Worm (Caenorhabditis elegans) whole organism, L1 larva: Measurements from ENCODE around the gene faah-2.
A peak's percentile ranks its signal among the peaks of the same experiment; 100 is the strongest.

Experiments used
- C04F5.9 ChIP-seq: sonication (generic microtip); optimal IDR thresholded peaks from 2 replicates; lab custom pipeline; 2016; ENCODE audit warnings: missing genetic modification characterization, missing compliant biosample characterization
- C34B4.2 ChIP-seq: sonication (generic microtip); optimal IDR thresholded peaks from 2 replicates; lab custom pipeline; 2017; ENCODE audit warnings: mild to moderate bottlenecking, missing genetic modification characterization, missing compliant biosample characterization
- alr-1 ChIP-seq: fragments of 200-800 bp; sonication (Bioruptor generic); optimal IDR thresholded peaks from 2 replicates; lab custom pipeline; 2018; ENCODE audit warnings: borderline replicate concordance, mild to moderate bottlenecking, missing genetic modification characterization, missing compliant biosample characterization
- aly-2 ChIP-seq: fragments of 150-350 bp; optimal IDR thresholded peaks from 2 replicates; lab custom pipeline; 2014; ENCODE audit warnings: missing biosample characterization, missing genetic modification characterization
- ama-1 ChIP-seq: fragments of 150-350 bp; optimal IDR thresholded peaks from 2 replicates; lab custom pipeline; 2014
- blmp-1 ChIP-seq: fragments of 150-350 bp; optimal IDR thresholded peaks from 2 replicates; lab custom pipeline; 2014; ENCODE audit warnings: missing biosample characterization, missing genetic modification characterization
- ceh-63 ChIP-seq: fragments of 200-800 bp; sonication (Bioruptor generic); optimal IDR thresholded peaks from 2 replicates; lab custom pipeline; 2018; ENCODE audit warnings: mild to moderate bottlenecking, missing genetic modification characterization, missing compliant biosample characterization
- ceh-8 ChIP-seq: fragments of 200-800 bp; sonication (Bioruptor generic); optimal IDR thresholded peaks from 2 replicates; lab custom pipeline; 2018; ENCODE audit warnings: mild to moderate bottlenecking, missing genetic modification characterization, moderate library complexity, missing compliant biosample characterization
- ceh-82 ChIP-seq, 3 experiments: fragments of 150-350 bp in 1 of 3; sonication (generic microtip) in 2 of 3; optimal IDR thresholded peaks; 2 replicates each; lab custom pipeline; 2014 to 2017; ENCODE audit warnings: missing biosample characterization in 3 of 3, missing genetic modification characterization in 3 of 3
- ceh-90 ChIP-seq: sonication (generic microtip); optimal IDR thresholded peaks from 2 replicates; lab custom pipeline; 2016; ENCODE audit warnings: missing genetic modification characterization, missing compliant biosample characterization
- ets-5 ChIP-seq: fragments of 200-800 bp; sonication (Bioruptor generic); IDR thresholded peaks from 2 replicates; pipeline ENCODE4 v1.3.6; 2022; ENCODE audit warnings: missing genetic modification characterization, missing compliant biosample characterization
- fkh-10 ChIP-seq: sonication (generic microtip); optimal IDR thresholded peaks from 2 replicates; lab custom pipeline; 2017; ENCODE audit warnings: missing biosample characterization, missing genetic modification reagents, missing genetic modification characterization
- fkh-4 ChIP-seq: sonication (generic microtip); optimal IDR thresholded peaks from 2 replicates; lab custom pipeline; 2016; ENCODE audit warnings: missing compliant biosample characterization, missing genetic modification characterization, borderline replicate concordance
- fkh-8 ChIP-seq: sonication (generic microtip); optimal IDR thresholded peaks from 2 replicates; lab custom pipeline; 2016; ENCODE audit warnings: mild to moderate bottlenecking, missing genetic modification characterization, missing compliant biosample characterization
- fos-1 ChIP-seq: fragments of 150-350 bp; optimal IDR thresholded peaks from 2 replicates; lab custom pipeline; 2014; ENCODE audit warnings: missing biosample characterization, missing genetic modification characterization
- grh-1 ChIP-seq: fragments of 200-800 bp; sonication (Bioruptor generic); IDR thresholded peaks from 2 replicates; pipeline ENCODE4 v1.3.6; 2022; ENCODE audit warnings: missing genetic modification reagents, missing genetic modification characterization, missing compliant biosample characterization
- hlh-4 ChIP-seq: sonication (generic microtip); optimal IDR thresholded peaks from 2 replicates; lab custom pipeline; 2016; ENCODE audit warnings: mild to moderate bottlenecking, missing genetic modification characterization, missing compliant biosample characterization
- irx-1 ChIP-seq: sonication (generic microtip); optimal IDR thresholded peaks from 2 replicates; lab custom pipeline; 2016; ENCODE audit warnings: missing genetic modification characterization, missing compliant biosample characterization
- isw-1 ChIP-seq: fragments of 200-800 bp; sonication (Bioruptor generic); IDR thresholded peaks from 2 replicates; pipeline ENCODE4 v1.3.6; 2022; ENCODE audit warnings: missing genetic modification characterization, missing compliant biosample characterization
- lin-14 ChIP-seq: fragments of 200-800 bp; sonication (Bioruptor generic); optimal IDR thresholded peaks from 2 replicates; lab custom pipeline; 2018; ENCODE audit warnings: mild to moderate bottlenecking, missing genetic modification characterization, moderate library complexity, missing compliant biosample characterization
- lin-35 ChIP-seq, 2 experiments: fragments of 150-350 bp; optimal IDR thresholded peaks; 2 replicates each; lab custom pipeline; 2014; ENCODE audit warnings: missing biosample characterization in 2 of 2, missing genetic modification characterization in 2 of 2, missing genetic modification reagents in 2 of 2
- lsy-2 ChIP-seq, 2 experiments: fragments of 150-350 bp; optimal IDR thresholded peaks; 2 replicates each; lab custom pipeline; 2014; ENCODE audit warnings: missing biosample characterization in 2 of 2, missing genetic modification characterization in 2 of 2
- mab-9 ChIP-seq: fragments of 200-800 bp; sonication (Bioruptor generic); IDR thresholded peaks from 2 replicates; pipeline ENCODE4 v1.3.6; 2022; ENCODE audit warnings: missing genetic modification reagents, missing genetic modification characterization, missing compliant biosample characterization
- mef-2 ChIP-seq: fragments of 150-350 bp; optimal IDR thresholded peaks from 2 replicates; lab custom pipeline; 2014; ENCODE audit warnings: missing biosample characterization, missing genetic modification characterization
- nhr-19 ChIP-seq: fragments of 200-800 bp; sonication (Bioruptor generic); conservative IDR thresholded peaks from 2 replicates; pipeline ENCODE4 v1.3.6; 2022; ENCODE audit warnings: missing genetic modification characterization, missing compliant biosample characterization
- nhr-20 ChIP-seq: sonication (generic microtip); optimal IDR thresholded peaks from 2 replicates; lab custom pipeline; 2016; ENCODE audit warnings: mild to moderate bottlenecking, missing genetic modification characterization, missing compliant biosample characterization
- nhr-28 ChIP-seq: fragments of 150-350 bp; optimal IDR thresholded peaks from 2 replicates; lab custom pipeline; 2014; ENCODE audit warnings: missing biosample characterization, missing genetic modification characterization
- nhr-47 ChIP-seq: sonication (generic microtip); optimal IDR thresholded peaks from 2 replicates; lab custom pipeline; 2016; ENCODE audit warnings: mild to moderate bottlenecking, missing genetic modification characterization, moderate library complexity, missing compliant biosample characterization
- nhr-76 ChIP-seq: sonication (generic microtip); optimal IDR thresholded peaks from 2 replicates; lab custom pipeline; 2017; ENCODE audit warnings: missing biosample characterization, missing genetic modification characterization
- nhr-77 ChIP-seq: fragments of 150-350 bp; optimal IDR thresholded peaks from 2 replicates; lab custom pipeline; 2014; ENCODE audit warnings: missing biosample characterization, missing genetic modification characterization
- nhr-85 ChIP-seq: sonication (generic microtip); peaks from one replicate; lab custom pipeline; 2016; ENCODE audit warnings: missing genetic modification characterization, inconsistent platforms, missing compliant biosample characterization
- nhr-90 ChIP-seq: sonication (generic microtip); optimal IDR thresholded peaks from 2 replicates; lab custom pipeline; 2016; ENCODE audit warnings: mild to moderate bottlenecking, missing genetic modification characterization, missing compliant biosample characterization; ENCODE audit not compliant: poor library complexity
- pag-3 ChIP-seq: sonication (generic microtip); optimal IDR thresholded peaks from 2 replicates; lab custom pipeline; 2017; ENCODE audit warnings: missing genetic modification characterization, mild to moderate bottlenecking, missing compliant biosample characterization, antibody characterized with exemption, borderline replicate concordance; ENCODE audit not compliant: insufficient read depth
- pqm-1 ChIP-seq: sonication (generic microtip); optimal IDR thresholded peaks from 3 replicates; lab custom pipeline; 2017; ENCODE audit warnings: missing biosample characterization, missing genetic modification characterization
- skn-1 ChIP-seq: fragments of 150-350 bp; optimal IDR thresholded peaks from 2 replicates; lab custom pipeline; 2014; ENCODE audit warnings: missing biosample characterization, missing genetic modification characterization
- snu-23 ChIP-seq: sonication (generic microtip); optimal IDR thresholded peaks from 2 replicates; lab custom pipeline; 2016; ENCODE audit warnings: missing genetic modification characterization, missing compliant biosample characterization
- sptf-1 ChIP-seq: fragments of 150-350 bp; optimal IDR thresholded peaks from 2 replicates; lab custom pipeline; 2014; ENCODE audit warnings: missing biosample characterization, missing genetic modification characterization
- sup-37 ChIP-seq: fragments of 200-800 bp; sonication (Bioruptor generic); optimal IDR thresholded peaks from 2 replicates; lab custom pipeline; 2018; ENCODE audit warnings: mild to moderate bottlenecking, missing genetic modification characterization, missing compliant biosample characterization
- tbx-2 ChIP-seq: sonication (generic microtip); optimal IDR thresholded peaks from 2 replicates; lab custom pipeline; 2016; ENCODE audit warnings: missing genetic modification characterization, missing compliant biosample characterization
- unc-62 ChIP-seq: fragments of 150-350 bp; optimal IDR thresholded peaks from 2 replicates; lab custom pipeline; 2014; ENCODE audit warnings: missing biosample characterization, missing genetic modification reagents, missing genetic modification characterization
- unc-98 ChIP-seq: fragments of 200-800 bp; sonication (Bioruptor generic); IDR thresholded peaks from 2 replicates; pipeline ENCODE4 v1.3.6; 2022; ENCODE audit warnings: missing genetic modification characterization, missing compliant biosample characterization
- vab-15 ChIP-seq: sonication (generic microtip); optimal IDR thresholded peaks from 2 replicates; lab custom pipeline; 2017; ENCODE audit warnings: missing genotype, mild to moderate bottlenecking, missing genetic modification characterization, missing compliant biosample characterization
- zag-1 ChIP-seq: fragments of 150-350 bp; optimal IDR thresholded peaks from 2 replicates; lab custom pipeline; 2014; ENCODE audit warnings: missing biosample characterization, missing genetic modification characterization
- ztf-4 ChIP-seq: fragments of 150-350 bp; optimal IDR thresholded peaks from 2 replicates; lab custom pipeline; 2014; ENCODE audit warnings: missing biosample characterization, missing genetic modification characterization

The faah-2 gene

ce11 chrIV:8175686-8176532 is 23.7 kb downstream of the faah-2 start, which contains the start of gene pct-1:
pct-1 (plus strand) TSS chrIV:8176482.
- no peak for TF ChIP-seq hlh-4 (tag; lab: Kevin White, UChicago)
- TF ChIP-seq ztf-4 = no peak
- TF ChIP-seq fos-1 (tag; lab: Kevin White, UChicago) = no peak
- TF ChIP-seq nhr-85 = peak; percentile 63
- TF ChIP-seq ets-5 (GFP tag; lab: Robert Waterston, UW) = no peak
- peak; percentile 33 for TF ChIP-seq lin-14 (GFP tag; lab: Kevin White, UChicago)

ce11 chrIV:8181404-8181803 is 29.2 kb downstream of the faah-2 start:
- TF ChIP-seq fkh-10 (GFP tag; lab: Kevin White, UChicago) (peak; percentile 65), unc-62 (GFP tag; lab: Kevin White, UChicago) (no peak)

- TF ChIP-seq lin-14 (GFP tag; lab: Kevin White, UChicago) (peak; percentile 5), pqm-1 (tag; lab: Kevin White, UChicago) (no peak), fkh-10 (GFP tag; lab: Kevin White, UChicago) (peak; percentile 56)
- TF ChIP-seq, all 84 proteins: peak for 2
Observed at ce11 chrIV:8182566-8182965, 30.3 kb downstream of the faah-2 start.

ce11 chrIV:8183313-8183712 is 31.1 kb downstream of the faah-2 start:
- TF ChIP-seq vab-15 = no peak
- TF ChIP-seq lsy-2 (tag; optimal IDR thresholded peaks at IDR 0.05; lab: Kevin White, UChicago) = peak; percentile 9 to 35
- TF ChIP-seq irx-1 (tag; lab: Kevin White, UChicago) = no peak
- no peak for TF ChIP-seq ztf-4
- TF ChIP-seq nhr-28 (tag; lab: Kevin White, UChicago) = no peak
- TF ChIP-seq isw-1 (GFP tag; lab: Robert Waterston, UW) = peak; percentile 45; the same call in 1 of the 2 replicates
- no peak for TF ChIP-seq zag-1 (tag; lab: Kevin White, UChicago)
- peak; percentile 41 for TF ChIP-seq snu-23
- TF ChIP-seq lin-35 (GFP tag; optimal IDR thresholded peaks at IDR 0.05; lab: Kevin White, UChicago) = peak in 1 of 2 experiments; percentile 31
- TF ChIP-seq unc-98 (GFP tag; lab: Robert Waterston, UW) = no peak
- no peak for TF ChIP-seq C04F5.9 (tag; lab: Kevin White, UChicago)
- no peak for TF ChIP-seq pag-3
- peak; percentile 42 for TF ChIP-seq skn-1
- TF ChIP-seq sptf-1 (tag; lab: Kevin White, UChicago) = no peak
- TF ChIP-seq ceh-8 (GFP tag; lab: Kevin White, UChicago) = peak; percentile 47
- TF ChIP-seq nhr-47 (tag; lab: Kevin White, UChicago) = peak; percentile 64
- no peak for TF ChIP-seq ets-5 (GFP tag; lab: Robert Waterston, UW)
- no peak for TF ChIP-seq C34B4.2
- TF ChIP-seq ceh-82 (tag; optimal IDR thresholded peaks at IDR 0.05; lab: Kevin White, UChicago) = peak in 2 of 3 experiments; percentile 30 to 69
- TF ChIP-seq ama-1 (lab: Kevin White, UChicago) = no peak
- TF ChIP-seq grh-1 (GFP tag; lab: Robert Waterston, UW) = no peak
- TF ChIP-seq blmp-1 (tag; lab: Kevin White, UChicago) = no peak
- no peak for TF ChIP-seq nhr-76
- no peak for TF ChIP-seq nhr-90 (tag; lab: Kevin White, UChicago)
- no peak for TF ChIP-seq pqm-1 (tag; lab: Kevin White, UChicago)
- no peak for TF ChIP-seq mef-2 (tag; lab: Kevin White, UChicago)
- no peak for TF ChIP-seq nhr-77 (tag; lab: Kevin White, UChicago)
- TF ChIP-seq mab-9 (GFP tag; lab: Robert Waterston, UW) = peak; percentile 47; the same call in 1 of the 2 replicates
- TF ChIP-seq nhr-19 (GFP tag; lab: Robert Waterston, UW) = no peak
- peak; percentile 42 for TF ChIP-seq tbx-2
- TF ChIP-seq nhr-20 (tag; lab: Kevin White, UChicago) = peak; percentile 41
- no peak for TF ChIP-seq alr-1 (tag; lab: Kevin White, UChicago)
- no peak for TF ChIP-seq fkh-4 (tag; lab: Kevin White, UChicago)
- peak; percentile 92 for TF ChIP-seq fkh-8
- peak; percentile 86 for TF ChIP-seq lin-14 (GFP tag; lab: Kevin White, UChicago)
- peak; percentile 33 for TF ChIP-seq ceh-63 (GFP tag; lab: Kevin White, UChicago)
- TF ChIP-seq sup-37 (GFP tag; lab: Kevin White, UChicago) = no peak
- no peak for TF ChIP-seq ceh-90 (tag; lab: Kevin White, UChicago)
- no peak for TF ChIP-seq aly-2
